Fruit fly (Drosophila melanogaster) whole organism, embryonic: ENCODE results near the gene CG10214.

ENCODE experiments used
- Adf1 ChIP-seq: fragments of 200-800 bp; sonication (Bioruptor generic); IDR thresholded peaks from 2 replicates; pipeline ENCODE4 v1.3.6; 2022; ENCODE audit warnings: missing biosample characterization, missing genetic modification characterization
- CG10267 ChIP-seq: fragments of 200-800 bp; sonication (Bioruptor generic); optimal IDR thresholded peaks from 2 replicates; lab custom pipeline; 2018; ENCODE audit warnings: missing biosample characterization, mild to moderate bottlenecking, missing genetic modification characterization, moderate library complexity
- CG11695 ChIP-seq: fragments of 200-800 bp; sonication (Bioruptor generic); IDR thresholded peaks from 3 replicates; pipeline ENCODE4 v1.3.6; 2022; ENCODE audit warnings: missing biosample characterization, missing genetic modification characterization
- CG12104 ChIP-seq: fragments of 200-800 bp; sonication (Bioruptor generic); optimal IDR thresholded peaks from 3 replicates; lab custom pipeline; 2016; ENCODE audit warnings: missing biosample characterization, missing genetic modification characterization
- CG12219 ChIP-seq: fragments of 200-800 bp; sonication (Bioruptor generic); optimal IDR thresholded peaks from 3 replicates; lab custom pipeline; 2018; ENCODE audit warnings: missing biosample characterization, mild to moderate bottlenecking, missing genetic modification characterization
- CG1529 ChIP-seq: fragments of 200-800 bp; sonication (Bioruptor generic); optimal IDR thresholded peaks from 3 replicates; lab custom pipeline; 2018; ENCODE audit warnings: missing biosample characterization, missing genetic modification characterization
- CG15601 ChIP-seq: fragments of 200-800 bp; sonication (Bioruptor generic); optimal IDR thresholded peaks from 3 replicates; lab custom pipeline; 2019; ENCODE audit warnings: missing biosample characterization, mild to moderate bottlenecking, missing genetic modification characterization, moderate library complexity
- CG16815 ChIP-seq: fragments of 200-800 bp; sonication (Bioruptor generic); optimal IDR thresholded peaks from 3 replicates; lab custom pipeline; 2017; ENCODE audit warnings: missing biosample characterization, mild to moderate bottlenecking, missing genetic modification characterization
- CG17385 ChIP-seq: fragments of 200-800 bp; sonication (Bioruptor generic); optimal IDR thresholded peaks from 3 replicates; lab custom pipeline; 2018; ENCODE audit warnings: missing biosample characterization, mild to moderate bottlenecking, missing genetic modification characterization
- CG18262 ChIP-seq: fragments of 200-800 bp; optimal IDR thresholded peaks from 3 replicates; lab custom pipeline; 2019; ENCODE audit warnings: missing biosample characterization, mild to moderate bottlenecking, missing genetic modification characterization, moderate library complexity
- CG3065 ChIP-seq: fragments of 200-800 bp; sonication (Bioruptor generic); optimal IDR thresholded peaks from 2 replicates; lab custom pipeline; 2016; ENCODE audit warnings: missing biosample characterization, missing genetic modification characterization
- CG3163 ChIP-seq: fragments of 200-800 bp; sonication (Bioruptor generic); optimal IDR thresholded peaks from 3 replicates; lab custom pipeline; 2016; ENCODE audit warnings: missing biosample characterization, missing genetic modification characterization
- CG3847 ChIP-seq: fragments of 200-800 bp; sonication (Bioruptor generic); IDR thresholded peaks from 2 replicates; pipeline ENCODE4 v1.3.6; 2022; ENCODE audit warnings: missing biosample characterization, missing genetic modification characterization
- CG4328 ChIP-seq: fragments of 200-800 bp; sonication (Bioruptor generic); optimal IDR thresholded peaks from 3 replicates; lab custom pipeline; 2017; ENCODE audit warnings: missing biosample characterization, missing genetic modification reagents, missing genetic modification characterization
- CG4360 ChIP-seq: fragments of 200-800 bp; sonication (Bioruptor generic); IDR thresholded peaks from 2 replicates; pipeline ENCODE4 v1.3.6; 2022; ENCODE audit warnings: missing biosample characterization, missing genetic modification characterization
- CG4617 ChIP-seq: fragments of 200-800 bp; sonication (Bioruptor generic); optimal IDR thresholded peaks from 3 replicates; lab custom pipeline; 2016; ENCODE audit warnings: missing biosample characterization, missing genetic modification characterization, borderline replicate concordance
- CG5245 ChIP-seq: fragments of 200-800 bp; sonication (Bioruptor generic); optimal IDR thresholded peaks from 3 replicates; lab custom pipeline; 2016; ENCODE audit warnings: missing biosample characterization, missing genetic modification characterization
- CG7963 ChIP-seq: fragments of 200-800 bp; sonication (Bioruptor generic); IDR thresholded peaks from 3 replicates; pipeline ENCODE4 v1.3.6; 2022; ENCODE audit warnings: missing biosample characterization, missing genetic modification characterization; ENCODE audit not compliant: partially characterized antibody
- CG8765 ChIP-seq: fragments of 200-800 bp; sonication (Bioruptor generic); IDR thresholded peaks from 2 replicates; pipeline ENCODE4 v1.3.6; 2022; ENCODE audit warnings: missing biosample characterization, missing genetic modification characterization
- CG8944 ChIP-seq: fragments of 200-800 bp; sonication (Bioruptor generic); optimal IDR thresholded peaks from 3 replicates; lab custom pipeline; 2016; ENCODE audit warnings: missing biosample characterization, missing genetic modification characterization
- CHES-1-like ChIP-seq: fragments of 200-800 bp; sonication (Bioruptor generic); optimal IDR thresholded peaks from 2 replicates; lab custom pipeline; 2016; ENCODE audit warnings: missing biosample characterization, missing genetic modification characterization
- Chrac-16 ChIP-seq: fragments of 200-800 bp; sonication (Bioruptor generic); optimal IDR thresholded peaks from 3 replicates; lab custom pipeline; 2016; ENCODE audit warnings: missing biosample characterization, missing genetic modification characterization
- Dfd ChIP-seq, 2 experiments: fragments of >200 bp; optimal IDR thresholded peaks; 2 replicates each; lab custom pipeline; 2017; ENCODE audit warnings: missing biosample characterization in 2 of 2, missing genetic modification characterization in 2 of 2
- Dll ChIP-seq: fragments of 200-800 bp; sonication (Bioruptor generic); IDR thresholded peaks from 4 replicates; pipeline ENCODE4 v1.3.6; 2022; ENCODE audit warnings: missing biosample characterization, missing genetic modification characterization; ENCODE audit not compliant: partially characterized antibody
- Fer1 ChIP-seq: fragments of 200-800 bp; sonication (Bioruptor generic); optimal IDR thresholded peaks from 2 replicates; lab custom pipeline; 2017; ENCODE audit warnings: missing biosample characterization, mild to moderate bottlenecking, missing genetic modification characterization
- HLH3B ChIP-seq: fragments of 200-800 bp; sonication (Bioruptor generic); IDR thresholded peaks from 2 replicates; pipeline ENCODE4 v1.3.6; 2022; ENCODE audit warnings: missing biosample characterization, missing genetic modification characterization
- Hmr ChIP-seq: fragments of 200-800 bp; sonication (Bioruptor generic); optimal IDR thresholded peaks from 3 replicates; lab custom pipeline; 2017; ENCODE audit warnings: mild to moderate bottlenecking, missing biosample characterization, missing genetic modification reagents, missing genetic modification characterization
- Meics ChIP-seq: fragments of 200-800 bp; sonication (Bioruptor generic); optimal IDR thresholded peaks from 2 replicates; lab custom pipeline; 2017; ENCODE audit warnings: missing biosample characterization, mild to moderate bottlenecking, missing genetic modification characterization
- Myb ChIP-seq: fragments of 200-800 bp; sonication (Bioruptor generic); optimal IDR thresholded peaks from 2 replicates; lab custom pipeline; 2016; ENCODE audit warnings: missing biosample characterization, missing genetic modification characterization
- Nf-YC ChIP-seq: fragments of 200-800 bp; optimal IDR thresholded peaks from 3 replicates; lab custom pipeline; 2019; ENCODE audit warnings: missing biosample characterization, mild to moderate bottlenecking, missing genetic modification characterization, moderate library complexity
- Sry-β ChIP-seq: fragments of 200-800 bp; sonication (Bioruptor generic); optimal IDR thresholded peaks from 2 replicates; lab custom pipeline; 2018; ENCODE audit warnings: missing biosample characterization, mild to moderate bottlenecking, missing genetic modification characterization, moderate library complexity
- Sry-δ ChIP-seq: fragments of 200-800 bp; sonication (Bioruptor generic); optimal IDR thresholded peaks from 2 replicates; lab custom pipeline; 2016; ENCODE audit warnings: missing biosample characterization, missing genetic modification characterization
- Xrp1 ChIP-seq: fragments of 200-800 bp; sonication (Bioruptor generic); IDR thresholded peaks from 2 replicates; pipeline ENCODE4 v1.3.6; 2022; ENCODE audit warnings: missing biosample characterization, missing genetic modification characterization
- btn ChIP-seq: fragments of 200-800 bp; sonication (Bioruptor generic); optimal IDR thresholded peaks from 2 replicates; lab custom pipeline; 2016; ENCODE audit warnings: missing biosample characterization, missing genetic modification characterization
- cg ChIP-seq: fragments of 200-800 bp; sonication (Bioruptor generic); optimal IDR thresholded peaks from 3 replicates; lab custom pipeline; 2019; ENCODE audit warnings: missing biosample characterization, mild to moderate bottlenecking, missing genetic modification characterization, moderate library complexity
- ci ChIP-seq: fragments of 200-800 bp; sonication (Bioruptor generic); IDR thresholded peaks from 3 replicates; pipeline ENCODE4 v1.3.6; 2022; ENCODE audit warnings: missing biosample characterization, missing genetic modification characterization
- corto ChIP-seq: fragments of 200-800 bp; sonication (Bioruptor generic); optimal IDR thresholded peaks from 2 replicates; lab custom pipeline; 2016; ENCODE audit warnings: missing biosample characterization, mild to moderate bottlenecking, missing genetic modification characterization, moderate library complexity
- crc ChIP-seq: fragments of 200-800 bp; sonication (Bioruptor generic); optimal IDR thresholded peaks from 2 replicates; lab custom pipeline; 2016; ENCODE audit warnings: missing biosample characterization, missing genetic modification characterization
- fru ChIP-seq: fragments of >200 bp; optimal IDR thresholded peaks from 2 replicates; lab custom pipeline; 2017
- ftz-f1 ChIP-seq: fragments of 200-800 bp; sonication (Bioruptor generic); optimal IDR thresholded peaks from 2 replicates; lab custom pipeline; 2016; ENCODE audit warnings: missing biosample characterization, missing genetic modification characterization
- lov ChIP-seq, 2 experiments: fragments of 200-800 bp in 1 of 2; fragments of >200 bp in 1 of 2; sonication (Bioruptor generic) in 1 of 2; IDR thresholded peaks in 1 of 2; optimal IDR thresholded peaks in 1 of 2; 2 replicates in 1 of 2; 3 replicates in 1 of 2; pipeline versions ENCODE4 v1.3.6 to Lab custom; 2017 to 2022; ENCODE audit warnings: missing biosample characterization in 1 of 2, missing genetic modification characterization in 1 of 2
- nerfin-1 ChIP-seq: fragments of 200-800 bp; sonication (Bioruptor generic); optimal IDR thresholded peaks from 3 replicates; lab custom pipeline; 2019; ENCODE audit warnings: missing biosample characterization, mild to moderate bottlenecking, missing genetic modification characterization, moderate library complexity
- nmo ChIP-seq: fragments of 200-800 bp; sonication (Bioruptor generic); optimal IDR thresholded peaks from 2 replicates; lab custom pipeline; 2018; ENCODE audit warnings: missing biosample characterization, mild to moderate bottlenecking, missing genetic modification characterization, moderate library complexity
- onecut ChIP-seq: fragments of 200-800 bp; sonication (Bioruptor generic); IDR thresholded peaks from 2 replicates; pipeline ENCODE4 v1.3.6; 2022; ENCODE audit warnings: missing biosample characterization, missing genetic modification characterization
- pzg ChIP-seq: fragments of 200-800 bp; sonication (Bioruptor generic); optimal IDR thresholded peaks from 3 replicates; lab custom pipeline; 2018; ENCODE audit warnings: missing biosample characterization, mild to moderate bottlenecking, missing genetic modification characterization, moderate library complexity
- schlank ChIP-seq: fragments of 200-800 bp; sonication (Bioruptor generic); optimal IDR thresholded peaks from 2 replicates; lab custom pipeline; 2018; ENCODE audit warnings: missing biosample characterization, mild to moderate bottlenecking, missing genetic modification characterization
- scrt ChIP-seq: fragments of 200-800 bp; sonication (Bioruptor generic); optimal IDR thresholded peaks from 2 replicates; lab custom pipeline; 2018; ENCODE audit warnings: missing biosample characterization, mild to moderate bottlenecking, missing genetic modification characterization, moderate library complexity
- sr ChIP-seq: fragments of 200-800 bp; sonication (Bioruptor generic); IDR thresholded peaks from 3 replicates; pipeline ENCODE4 v1.3.6; 2022; ENCODE audit warnings: missing biosample characterization, missing genetic modification characterization
- vnd ChIP-seq: fragments of 200-800 bp; sonication (Bioruptor generic); IDR thresholded peaks from 3 replicates; pipeline ENCODE4 v1.3.6; 2022; ENCODE audit warnings: missing biosample characterization, missing genetic modification characterization; ENCODE audit not compliant: partially characterized antibody
- yki ChIP-seq: fragments of >200 bp; optimal IDR thresholded peaks from 3 replicates; lab custom pipeline; 2018
- z ChIP-seq: fragments of 200-800 bp; sonication (Bioruptor generic); IDR thresholded peaks from 3 replicates; pipeline ENCODE4 v1.3.6; 2022; ENCODE audit warnings: missing biosample characterization, missing genetic modification characterization

The CG10214 gene

dm6 chr3R:23767417-23767853 is at the start of gene CG10214, which contains the start of gene CG10375 (continued):
- TF ChIP-seq CG17385 (peak; percentile 64), CG11695 (GFP tag; lab: Robert Waterston, UW) (peak; percentile 35; the same call in 1 of the 3 replicates), CG18262 (tag; lab: Kevin White, UChicago) (peak; percentile 64), CG4328 (GFP tag; lab: Kevin White, UChicago) (peak; percentile 42), CG3847 (GFP tag; lab: Robert Waterston, UW) (peak; percentile 82), CG3065 (peak; percentile 54), fru (no peak), CG5245 (GFP tag; lab: Kevin White, UChicago) (peak; percentile 42), CG8765 (GFP tag; lab: Robert Waterston, UW) (0 out of 2 replicates have a peak, but pooled peaks have one; percentile 29), CG8944 (peak; percentile 78), lov (optimal IDR thresholded peaks at IDR 0.05; lab: Kevin White, UChicago) (no peak), lov (GFP tag; IDR thresholded peaks at IDR 0.05; lab: Robert Waterston, UW) (peak; percentile 74; the same call in 1 of the 3 replicates), Dll (peak; percentile 61; the same call in 2 of the 4 replicates), Sry-δ (GFP tag; lab: Kevin White, UChicago) (peak; percentile 78), CHES-1-like (GFP tag; lab: Kevin White, UChicago) (peak; percentile 90), Xrp1 (GFP tag; lab: Robert Waterston, UW) (peak; percentile 62; the same call in 1 of the 2 replicates), CG12104 (GFP tag; lab: Kevin White, UChicago) (peak; percentile 27), Myb (peak; percentile 85), onecut (no peak), ftz-f1 (GFP tag; lab: Kevin White, UChicago) (peak; percentile 25), CG12219 (GFP tag; lab: Kevin White, UChicago) (peak; percentile 27), CG4617 (GFP tag; lab: Kevin White, UChicago) (peak; percentile 95), scrt (no peak), Meics (GFP tag; lab: Kevin White, UChicago) (peak; percentile 76), ci (peak; percentile 88), nerfin-1 (tag; lab: Kevin White, UChicago) (peak; percentile 64), CG7963 (GFP tag; lab: Robert Waterston, UW) (no peak), btn (GFP tag; lab: Kevin White, UChicago) (peak; percentile 50), Chrac-16 (GFP tag; lab: Kevin White, UChicago) (peak; percentile 70), CG15601 (tag; lab: Kevin White, UChicago) (peak; percentile 66), CG16815 (GFP tag; lab: Kevin White, UChicago) (peak; percentile 20), Hmr (GFP tag; lab: Kevin White, UChicago) (peak; percentile 83), sr (GFP tag; lab: Robert Waterston, UW) (no peak), Adf1 (GFP tag; lab: Robert Waterston, UW) (no peak; the same call in 1 of the 2 replicates), Sry-β (no peak), HLH3B (GFP tag; lab: Robert Waterston, UW) (peak; percentile 44; the same call in 1 of the 2 replicates), Nf-YC (tag; lab: Kevin White, UChicago) (peak; percentile 53), CG4360 (no peak), Dfd (GFP tag; optimal IDR thresholded peaks at IDR 0.05; lab: Kevin White, UChicago) (no peak), corto (GFP tag; lab: Kevin White, UChicago) (no peak), schlank (tag; lab: Kevin White, UChicago) (peak; percentile 30), crc (GFP tag; lab: Kevin White, UChicago) (peak; percentile 64), CG10267 (tag; lab: Kevin White, UChicago) (peak; percentile 99), cg (GFP tag; lab: Kevin White, UChicago) (no peak), pzg (GFP tag; lab: Kevin White, UChicago) (peak; percentile 91), Fer1 (GFP tag; lab: Kevin White, UChicago) (peak; percentile 82), yki (lab: Kevin White, UChicago) (no peak), CG3163 (peak; percentile 47), z (GFP tag; lab: Robert Waterston, UW) (no peak), nmo (peak; percentile 83), vnd (GFP tag; lab: Robert Waterston, UW) (no peak), CG1529 (peak; percentile 24)
